Fruit fly (Drosophila melanogaster): ENCODE data around the gene Adh.

dm6 chr2L:14612998-14613955, 2.1 kb upstream of the Adh start:
- TF ChIP-seq CG12768 (GFP tag; optimal IDR thresholded peaks at IDR 0.05) = peak; percentile 68
- peak; percentile 71 for TF ChIP-seq CG5204 (GFP tag; optimal IDR thresholded peaks at IDR 0.05)
- TF ChIP-seq CG7101 (tag; optimal IDR thresholded peaks at IDR 0.05) = peak; percentile 86
- no peak for TF ChIP-seq toe (GFP tag; optimal IDR thresholded peaks at IDR 0.05)
- TF ChIP-seq pad (GFP tag; optimal IDR thresholded peaks at IDR 0.05) = peak; percentile 58
- no peak for TF ChIP-seq bab1 (GFP tag; optimal IDR thresholded peaks at IDR 0.05)
- TF ChIP-seq tj (GFP tag; optimal IDR thresholded peaks at IDR 0.05) = peak; percentile 58
